Worm (Caenorhabditis elegans) whole organism, L1 larva: ENCODE data around the gene unc-10.
A peak's percentile ranks its signal among the peaks of the same experiment; 100 is the strongest.

Experiments
- C04F5.9 ChIP-seq: sonication (generic microtip); optimal IDR thresholded peaks from 2 replicates; lab custom pipeline; 2016; ENCODE audit warnings: missing genetic modification characterization, missing compliant biosample characterization
- dsc-1 ChIP-seq: sonication (generic microtip); optimal IDR thresholded peaks from 2 replicates; lab custom pipeline; 2016; ENCODE audit warnings: mild to moderate bottlenecking, missing genetic modification characterization, missing compliant biosample characterization
- efl-3 ChIP-seq: fragments of 200-800 bp; sonication (Bioruptor generic); optimal IDR thresholded peaks from 2 replicates; lab custom pipeline; 2018; ENCODE audit warnings: mild to moderate bottlenecking, missing genetic modification characterization, missing compliant biosample characterization
- lin-39 ChIP-seq: fragments of 150-350 bp; optimal IDR thresholded peaks from 2 replicates; lab custom pipeline; 2014; ENCODE audit warnings: missing biosample characterization, missing genetic modification reagents, missing genetic modification characterization
- mep-1 ChIP-seq: fragments of 150-350 bp; optimal IDR thresholded peaks from 2 replicates; lab custom pipeline; 2014; ENCODE audit warnings: missing biosample characterization, missing genetic modification characterization
- nhr-237 ChIP-seq: fragments of 150-350 bp; optimal IDR thresholded peaks from 2 replicates; lab custom pipeline; 2014; ENCODE audit warnings: missing biosample characterization, missing genetic modification characterization
- pqm-1 ChIP-seq: sonication (generic microtip); optimal IDR thresholded peaks from 3 replicates; lab custom pipeline; 2017; ENCODE audit warnings: missing biosample characterization, missing genetic modification characterization
- rnt-1 ChIP-seq: sonication (generic microtip); optimal IDR thresholded peaks from 2 replicates; lab custom pipeline; 2016; ENCODE audit warnings: mild to moderate bottlenecking, missing genetic modification characterization, moderate library complexity, missing compliant biosample characterization
- skn-1 ChIP-seq: fragments of 150-350 bp; optimal IDR thresholded peaks from 2 replicates; lab custom pipeline; 2014; ENCODE audit warnings: missing biosample characterization, missing genetic modification characterization
- snpc-4 ChIP-seq: fragments of 150-350 bp; optimal IDR thresholded peaks from 2 replicates; lab custom pipeline; 2014; ENCODE audit warnings: missing biosample characterization, missing genetic modification characterization

DNA sequence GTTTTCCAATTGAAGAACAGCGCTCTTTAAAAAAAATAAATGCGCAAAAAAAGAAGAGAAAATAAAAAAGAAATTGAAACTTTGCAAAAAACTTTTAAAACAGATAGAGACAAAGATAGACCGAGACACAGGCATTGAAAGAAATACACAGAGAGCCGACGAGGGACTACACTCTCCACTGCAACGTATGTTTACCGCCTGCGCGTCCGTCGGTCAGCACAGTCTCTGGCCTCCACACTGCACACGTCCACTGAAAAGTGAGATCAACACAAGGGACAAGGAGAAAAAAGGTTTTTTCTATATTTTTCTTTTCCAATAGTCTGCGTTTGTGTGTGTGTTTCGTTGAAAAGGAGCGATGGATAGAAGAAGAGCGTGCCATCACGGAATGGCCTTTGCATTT is 26.3 kb upstream of the unc-10 start:
- TF ChIP-seq efl-3 (no peak), lin-39 (tag; lab: Kevin White, UChicago) (no peak), pqm-1 (tag; lab: Kevin White, UChicago) (no peak), dsc-1 (no peak), snpc-4 (tag; lab: Kevin White, UChicago) (no peak), nhr-237 (peak; percentile 60), mep-1 (tag; lab: Kevin White, UChicago) (peak; percentile 58), skn-1 (peak; percentile 27), C04F5.9 (tag; lab: Kevin White, UChicago) (no peak), rnt-1 (tag; lab: Kevin White, UChicago) (peak; percentile 57)
